Worm (Caenorhabditis elegans): ENCODE results near the gene F46H5.7.
A peak's percentile ranks its signal among the peaks of the same experiment; 100 is the strongest.

Gene F46H5.7

ce11 chrX:7204175-7204574 is 38.6 kb downstream of the F46H5.7 start:
- TF ChIP-seq tbx-8 (GFP tag; optimal IDR thresholded peaks at IDR 0.05) (no peak), zip-8 (tag; optimal IDR thresholded peaks at IDR 0.05) (peak; percentile 95)

ce11 chrX:7200475-7200874 is 42.3 kb downstream of the F46H5.7 start:
- TF ChIP-seq ces-1 (GFP tag; optimal IDR thresholded peaks at IDR 0.05) (no peak), ceh-83 (GFP tag; optimal IDR thresholded peaks at IDR 0.05) (no peak), nhr-237 (tag; optimal IDR thresholded peaks at IDR 0.05) (no peak), unc-39 (tag; optimal IDR thresholded peaks at IDR 0.05) (no peak), ceh-43 (GFP tag; optimal IDR thresholded peaks at IDR 0.05) (no peak), elt-1 (tag; optimal IDR thresholded peaks at IDR 0.05; ENCODE audit: borderline replicate concordance, insufficient read depth) (no peak), flh-1 (GFP tag; optimal IDR thresholded peaks at IDR 0.05) (no peak)

ce11 chrX:7199831-7200414 is 42.9 kb downstream of the F46H5.7 start, which contains the start of gene C55B6.1:
TSS of gene C55B6.1 (plus strand) at chrX:7200364.
- TF ChIP-seq lsy-2 (tag; optimal IDR thresholded peaks at IDR 0.05) (no peak), lin-32 (GFP tag; optimal IDR thresholded peaks at IDR 0.05) (no peak), mep-1 (tag; optimal IDR thresholded peaks at IDR 0.05) (no peak), elt-3 (tag; optimal IDR thresholded peaks at IDR 0.05) (no peak), mls-2 (tag; optimal IDR thresholded peaks at IDR 0.05) (no peak), M03D4.4 (tag; optimal IDR thresholded peaks at IDR 0.05) (no peak), flh-1 (GFP tag; optimal IDR thresholded peaks at IDR 0.05) (no peak), nhr-2 (tag; optimal IDR thresholded peaks at IDR 0.05) (no peak), pha-4 (tag; optimal IDR thresholded peaks at IDR 0.05) (no peak), nhr-12 (tag; optimal IDR thresholded peaks at IDR 0.05) (no peak)

ce11 chrX:7193894-7194614 is 48.7 kb downstream of the F46H5.7 start, which contains the start of gene dnj-7:
TSS of gene dnj-7 (plus strand) at chrX:7194564.
- TF ChIP-seq nhr-12 (tag; optimal IDR thresholded peaks at IDR 0.05) (no peak), lin-13 (tag; optimal IDR thresholded peaks at IDR 0.05) (no peak), ceh-43 (GFP tag; optimal IDR thresholded peaks at IDR 0.05) (no peak), snpc-4 (tag; optimal IDR thresholded peaks at IDR 0.05) (no peak), pha-4 (tag; optimal IDR thresholded peaks at IDR 0.05) (no peak), nhr-76 (tag; optimal IDR thresholded peaks at IDR 0.05) (no peak), mls-2 (tag; optimal IDR thresholded peaks at IDR 0.05) (no peak), ham-2 (GFP tag; optimal IDR thresholded peaks at IDR 0.05) (no peak), M03D4.4 (tag; optimal IDR thresholded peaks at IDR 0.05) (peak; percentile 11), mab-5 (tag; optimal IDR thresholded peaks at IDR 0.05) (no peak), drap-1 (GFP tag; optimal IDR thresholded peaks at IDR 0.05) (no peak), nhr-237 (tag; optimal IDR thresholded peaks at IDR 0.05) (no peak), cnd-1 (tag; optimal IDR thresholded peaks at IDR 0.05) (no peak), flh-1 (GFP tag; optimal IDR thresholded peaks at IDR 0.05) (no peak), zip-8 (tag; optimal IDR thresholded peaks at IDR 0.05) (no peak), bed-3 (GFP tag; optimal IDR thresholded peaks at IDR 0.05) (no peak), elt-3 (tag; optimal IDR thresholded peaks at IDR 0.05) (peak; percentile 62), sptf-1 (tag; optimal IDR thresholded peaks at IDR 0.05) (no peak), ceh-39 (tag; optimal IDR thresholded peaks at IDR 0.05) (peak; percentile 17), hlh-1 (tag; optimal IDR thresholded peaks at IDR 0.05) (no peak), tbx-8 (GFP tag; optimal IDR thresholded peaks at IDR 0.05) (peak; percentile 24), nhr-28 (tag; optimal IDR thresholded peaks at IDR 0.05) (no peak), unc-62 (GFP tag; optimal IDR thresholded peaks at IDR 0.05) (no peak), lin-32 (GFP tag; optimal IDR thresholded peaks at IDR 0.05) (no peak), lsy-2 (tag; optimal IDR thresholded peaks at IDR 0.05) (peak; percentile 26), unc-39 (tag; optimal IDR thresholded peaks at IDR 0.05) (no peak), elt-1 (tag; optimal IDR thresholded peaks at IDR 0.05; ENCODE audit: borderline replicate concordance, insufficient read depth) (peak; percentile 33), mep-1 (tag; optimal IDR thresholded peaks at IDR 0.05) (peak; percentile 11), unc-120 (tag; optimal IDR thresholded peaks at IDR 0.05; ENCODE audit: poor library complexity, severe bottlenecking) (peak; percentile 32), blmp-1 (tag; optimal IDR thresholded peaks at IDR 0.05) (no peak), sem-2 (GFP tag; optimal IDR thresholded peaks at IDR 0.05) (no peak), ces-1 (GFP tag; optimal IDR thresholded peaks at IDR 0.05) (peak; percentile 50), nhr-2 (tag; optimal IDR thresholded peaks at IDR 0.05) (no peak), ceh-83 (GFP tag; optimal IDR thresholded peaks at IDR 0.05) (no peak), ztf-11 (tag; optimal IDR thresholded peaks at IDR 0.05) (no peak)

All from whole organism, mixed stage, embryonic.